Worm (Caenorhabditis elegans) whole organism, mixed stage, embryonic: ENCODE data around the gene K11G9.5.

Source experiments
- M03D4.4 ChIP-seq: sonication (generic microtip); optimal IDR thresholded peaks from 2 replicates; lab custom pipeline; 2017; ENCODE audit warnings: mild to moderate bottlenecking, missing genetic modification characterization, missing compliant biosample characterization
- bed-3 ChIP-seq: fragments of 200-800 bp; sonication (Bioruptor generic); optimal IDR thresholded peaks from 3 replicates; lab custom pipeline; 2018; ENCODE audit warnings: mild to moderate bottlenecking, missing genetic modification characterization, moderate library complexity, missing compliant biosample characterization
- ceh-39 ChIP-seq: fragments of 150-350 bp; optimal IDR thresholded peaks from 2 replicates; lab custom pipeline; 2014; ENCODE audit warnings: missing biosample characterization, missing genetic modification characterization
- ceh-83 ChIP-seq: fragments of 200-800 bp; sonication (Bioruptor generic); optimal IDR thresholded peaks from 2 replicates; lab custom pipeline; 2018; ENCODE audit warnings: mild to moderate bottlenecking, missing genetic modification characterization, missing compliant biosample characterization
- ces-1 ChIP-seq: fragments of 150-350 bp; optimal IDR thresholded peaks from 2 replicates; lab custom pipeline; 2014; ENCODE audit warnings: missing biosample characterization, missing genetic modification reagents, missing genetic modification characterization
- elt-3 ChIP-seq: fragments of 150-350 bp; optimal IDR thresholded peaks from 2 replicates; lab custom pipeline; 2014; ENCODE audit warnings: missing biosample characterization, missing genetic modification characterization
- ham-2 ChIP-seq: fragments of 200-800 bp; sonication (Bioruptor generic); optimal IDR thresholded peaks from 2 replicates; lab custom pipeline; 2018; ENCODE audit warnings: mild to moderate bottlenecking, missing genetic modification characterization, missing compliant biosample characterization
- lin-13 ChIP-seq: fragments of 150-350 bp; optimal IDR thresholded peaks from 2 replicates; lab custom pipeline; 2014; ENCODE audit warnings: missing biosample characterization, missing genetic modification characterization
- lsy-2 ChIP-seq: fragments of 150-350 bp; optimal IDR thresholded peaks from 2 replicates; lab custom pipeline; 2014; ENCODE audit warnings: missing biosample characterization, missing genetic modification characterization
- mab-5 ChIP-seq: fragments of 150-350 bp; optimal IDR thresholded peaks from 2 replicates; lab custom pipeline; 2014; ENCODE audit warnings: missing biosample characterization, missing genetic modification characterization
- mep-1 ChIP-seq: fragments of 150-350 bp; optimal IDR thresholded peaks from 2 replicates; lab custom pipeline; 2017; ENCODE audit warnings: missing biosample characterization, missing genetic modification reagents, missing genetic modification characterization, inconsistent platforms
- nhr-12 ChIP-seq: fragments of 150-350 bp; optimal IDR thresholded peaks from 2 replicates; lab custom pipeline; 2014; ENCODE audit warnings: missing biosample characterization, missing genetic modification characterization
- nhr-237 ChIP-seq: fragments of 150-350 bp; optimal IDR thresholded peaks from 2 replicates; lab custom pipeline; 2014; ENCODE audit warnings: missing biosample characterization, missing genetic modification characterization
- nhr-76 ChIP-seq: sonication (generic microtip); optimal IDR thresholded peaks from 2 replicates; lab custom pipeline; 2017; ENCODE audit warnings: missing biosample characterization, missing genetic modification characterization
- sptf-1 ChIP-seq: sonication (generic microtip); optimal IDR thresholded peaks from 2 replicates; lab custom pipeline; 2017; ENCODE audit warnings: mild to moderate bottlenecking, missing genetic modification characterization, moderate library complexity, missing compliant biosample characterization
- tbx-8 ChIP-seq: fragments of 200-800 bp; sonication (Bioruptor generic); optimal IDR thresholded peaks from 2 replicates; lab custom pipeline; 2018; ENCODE audit warnings: mild to moderate bottlenecking, missing genetic modification characterization, moderate library complexity, missing compliant biosample characterization
- unc-120 ChIP-seq: sonication (generic microtip); optimal IDR thresholded peaks from 2 replicates; lab custom pipeline; 2017; ENCODE audit warnings: missing genetic modification characterization, missing compliant biosample characterization; ENCODE audit not compliant: poor library complexity, severe bottlenecking
- unc-39 ChIP-seq: fragments of 150-350 bp; optimal IDR thresholded peaks from 2 replicates; lab custom pipeline; 2014; ENCODE audit warnings: missing biosample characterization, missing genetic modification characterization
- zip-8 ChIP-seq: fragments of 150-350 bp; optimal IDR thresholded peaks from 2 replicates; lab custom pipeline; 2014; ENCODE audit warnings: missing biosample characterization, missing genetic modification characterization

The K11G9.5 gene

ce11 chrV:6655174-6655573, 33.1 kb downstream of the K11G9.5 start, which contains the start of gene syx-18:
Gene syx-18, minus strand, starts transcription at chrV:6655449.
- TF ChIP-seq M03D4.4, result no peak
- TF ChIP-seq nhr-12 (tag; lab: Kevin White, UChicago), result no peak
- no peak for TF ChIP-seq bed-3 (GFP tag; lab: Kevin White, UChicago)
- no peak for TF ChIP-seq ham-2
- no peak for TF ChIP-seq nhr-76 (tag; lab: Kevin White, UChicago)
- TF ChIP-seq tbx-8 (GFP tag; lab: Kevin White, UChicago), result no peak
- TF ChIP-seq, all 35 proteins: peak for 0

ce11 chrV:6652051-6652450, 36.2 kb downstream of the K11G9.5 start, which contains the start of gene T10H9.8:
Gene T10H9.8, plus strand, starts transcription at chrV:6652351.
- TF ChIP-seq lin-13 (tag; lab: Kevin White, UChicago), result no peak
- TF ChIP-seq ham-2, result no peak
- no peak for TF ChIP-seq ceh-83 (GFP tag; lab: Kevin White, UChicago)
- no peak for TF ChIP-seq zip-8 (tag; lab: Kevin White, UChicago)
- no peak for TF ChIP-seq nhr-12 (tag; lab: Kevin White, UChicago)
- no peak for TF ChIP-seq unc-39
- no peak for TF ChIP-seq elt-3
- no peak for TF ChIP-seq lsy-2 (tag; lab: Kevin White, UChicago)
- no peak for TF ChIP-seq unc-120 (tag; lab: Kevin White, UChicago)

ce11 chrV:6650508-6650907, 37.8 kb downstream of the K11G9.5 start:
- no peak for TF ChIP-seq ceh-39 (tag; lab: Kevin White, UChicago)
- TF ChIP-seq zip-8 (tag; lab: Kevin White, UChicago), result no peak

- TF ChIP-seq mep-1 (tag; lab: Kevin White, UChicago) (no peak), nhr-237 (tag; lab: Kevin White, UChicago) (no peak), mab-5 (no peak), ceh-39 (tag; lab: Kevin White, UChicago) (no peak), ces-1 (GFP tag; lab: Kevin White, UChicago) (no peak), sptf-1 (tag; lab: Kevin White, UChicago) (no peak)
These were observed 39.0 kb downstream of the K11G9.5 start, which contains the start of gene T10H9.1 for ce11 chrV:6649317-6649716. Gene T10H9.1, plus strand, starts transcription at chrV:6649617.

ce11 chrV:6645810-6646209, 42.5 kb downstream of the K11G9.5 start:
- no peak for TF ChIP-seq unc-39
- TF ChIP-seq nhr-237 (tag; lab: Kevin White, UChicago), result no peak
